Worm (Caenorhabditis elegans): ENCODE data around the gene srx-51.

DNA sequence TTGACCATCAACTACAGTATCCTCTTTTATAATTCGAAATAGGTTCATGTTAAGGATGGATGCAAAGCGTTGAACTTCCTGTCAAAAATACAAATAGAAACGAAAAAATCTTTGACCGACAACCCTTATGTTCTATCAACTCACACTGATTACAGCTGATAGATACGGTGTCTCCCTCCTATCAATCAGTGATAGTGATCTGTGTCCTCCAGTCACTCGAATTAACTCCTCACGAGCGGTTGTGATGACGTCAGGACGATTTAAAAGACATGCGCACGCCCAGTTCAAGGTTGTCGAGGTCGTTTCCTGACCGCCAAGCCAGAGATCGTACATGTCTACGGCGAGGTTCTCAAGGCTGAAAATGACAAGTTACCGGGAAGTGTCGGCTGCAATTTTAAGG lies 4.3 kb downstream of the srx-51 start:
- TF ChIP-seq flt-1 (GFP tag; IDR thresholded peaks at IDR 0.05) (no peak), ztf-23 (GFP tag; IDR thresholded peaks at IDR 0.05) (no peak), med-1 (GFP tag; optimal IDR thresholded peaks at IDR 0.05; ENCODE audit: insufficient read depth) (no peak)

Data from whole organism, midembryonic.